Worm (Caenorhabditis elegans) whole organism, L1 larva: ENCODE measurements around the gene srh-112.
A peak's percentile ranks its signal among the peaks of the same experiment; 100 is the strongest.

Experiments used
- Y116A8C.19 ChIP-seq: sonication (generic microtip); optimal IDR thresholded peaks from 2 replicates; lab custom pipeline; 2016; ENCODE audit warnings: missing compliant biosample characterization, missing genetic modification characterization, borderline replicate concordance
- aly-2 ChIP-seq: fragments of 150-350 bp; optimal IDR thresholded peaks from 2 replicates; lab custom pipeline; 2014; ENCODE audit warnings: missing biosample characterization, missing genetic modification characterization
- ceh-8 ChIP-seq: fragments of 200-800 bp; sonication (Bioruptor generic); optimal IDR thresholded peaks from 2 replicates; lab custom pipeline; 2018; ENCODE audit warnings: mild to moderate bottlenecking, missing genetic modification characterization, moderate library complexity, missing compliant biosample characterization
- efl-1 ChIP-seq, 4 experiments: fragments of 150-350 bp; optimal IDR thresholded peaks in 3 of 4; peaks in 1 of 4; 1 replicate in 1 of 4; 2 replicates in 3 of 4; lab custom pipeline; 2014; ENCODE audit warnings: missing biosample characterization in 2 of 4, missing genetic modification characterization in 2 of 4, missing genetic modification reagents in 2 of 4
- egl-13 ChIP-seq: sonication (generic microtip); optimal IDR thresholded peaks from 2 replicates; lab custom pipeline; 2016; ENCODE audit warnings: missing genotype, missing genetic modification reagents, missing genetic modification characterization, missing compliant biosample characterization
- egl-27 ChIP-seq, 2 experiments: fragments of 150-350 bp in 1 of 2; sonication (generic microtip); optimal IDR thresholded peaks; 3 replicates each; lab custom pipeline; 2017 to 2018; ENCODE audit warnings: missing biosample characterization in 2 of 2, missing genetic modification characterization in 2 of 2, missing genetic modification reagents in 2 of 2
- elt-2 ChIP-seq: sonication (generic microtip); optimal IDR thresholded peaks from 2 replicates; lab custom pipeline; 2016; ENCODE audit warnings: missing genetic modification characterization, mild to moderate bottlenecking, inconsistent platforms, missing compliant biosample characterization, missing genetic modification reagents
- elt-3 ChIP-seq, 6 experiments: fragments of 150-350 bp in 1 of 6; sonication (generic microtip); optimal IDR thresholded peaks; 2 replicates each; lab custom pipeline; 2017 to 2018; ENCODE audit warnings: missing biosample characterization in 6 of 6, missing genetic modification characterization in 6 of 6, inconsistent platforms in 1 of 6
- fkh-4 ChIP-seq: sonication (generic microtip); optimal IDR thresholded peaks from 2 replicates; lab custom pipeline; 2016; ENCODE audit warnings: missing compliant biosample characterization, missing genetic modification characterization, borderline replicate concordance
- fkh-8 ChIP-seq: sonication (generic microtip); optimal IDR thresholded peaks from 2 replicates; lab custom pipeline; 2016; ENCODE audit warnings: mild to moderate bottlenecking, missing genetic modification characterization, missing compliant biosample characterization
- fos-1 ChIP-seq: fragments of 150-350 bp; optimal IDR thresholded peaks from 2 replicates; lab custom pipeline; 2014; ENCODE audit warnings: missing biosample characterization, missing genetic modification characterization
- hpl-2 ChIP-seq: fragments of 150-350 bp; optimal IDR thresholded peaks from 2 replicates; lab custom pipeline; 2014; ENCODE audit warnings: missing biosample characterization, missing genetic modification reagents, missing genetic modification characterization
- irx-1 ChIP-seq: sonication (generic microtip); optimal IDR thresholded peaks from 2 replicates; lab custom pipeline; 2016; ENCODE audit warnings: missing genetic modification characterization, missing compliant biosample characterization
- jun-1 ChIP-seq: fragments of 150-350 bp; optimal IDR thresholded peaks from 2 replicates; lab custom pipeline; 2014; ENCODE audit warnings: missing biosample characterization, missing genetic modification reagents, missing genetic modification characterization
- lin-14 ChIP-seq: fragments of 200-800 bp; sonication (Bioruptor generic); optimal IDR thresholded peaks from 2 replicates; lab custom pipeline; 2018; ENCODE audit warnings: mild to moderate bottlenecking, missing genetic modification characterization, moderate library complexity, missing compliant biosample characterization
- lin-35 ChIP-seq, 2 experiments: fragments of 150-350 bp; optimal IDR thresholded peaks; 2 replicates each; lab custom pipeline; 2014; ENCODE audit warnings: missing biosample characterization in 2 of 2, missing genetic modification characterization in 2 of 2, missing genetic modification reagents in 2 of 2
- lsy-2 ChIP-seq, 2 experiments: fragments of 150-350 bp; optimal IDR thresholded peaks; 2 replicates each; lab custom pipeline; 2014; ENCODE audit warnings: missing biosample characterization in 2 of 2, missing genetic modification characterization in 2 of 2
- nhr-12 ChIP-seq: sonication (generic microtip); optimal IDR thresholded peaks from 2 replicates; lab custom pipeline; 2017; ENCODE audit warnings: missing biosample characterization, missing genetic modification characterization
- nhr-19 ChIP-seq: fragments of 200-800 bp; sonication (Bioruptor generic); conservative IDR thresholded peaks from 2 replicates; pipeline ENCODE4 v1.3.6; 2022; ENCODE audit warnings: missing genetic modification characterization, missing compliant biosample characterization
- nhr-237 ChIP-seq: fragments of 150-350 bp; optimal IDR thresholded peaks from 2 replicates; lab custom pipeline; 2014; ENCODE audit warnings: missing biosample characterization, missing genetic modification characterization
- nhr-28 ChIP-seq: fragments of 150-350 bp; optimal IDR thresholded peaks from 2 replicates; lab custom pipeline; 2014; ENCODE audit warnings: missing biosample characterization, missing genetic modification characterization
- nhr-77 ChIP-seq: fragments of 150-350 bp; optimal IDR thresholded peaks from 2 replicates; lab custom pipeline; 2014; ENCODE audit warnings: missing biosample characterization, missing genetic modification characterization
- nhr-84 ChIP-seq: sonication (generic microtip); optimal IDR thresholded peaks from 2 replicates; lab custom pipeline; 2017; ENCODE audit warnings: missing biosample characterization, missing genetic modification characterization
- nhr-85 ChIP-seq: sonication (generic microtip); peaks from one replicate; lab custom pipeline; 2016; ENCODE audit warnings: missing genetic modification characterization, inconsistent platforms, missing compliant biosample characterization
- nhr-90 ChIP-seq: sonication (generic microtip); optimal IDR thresholded peaks from 2 replicates; lab custom pipeline; 2016; ENCODE audit warnings: mild to moderate bottlenecking, missing genetic modification characterization, missing compliant biosample characterization; ENCODE audit not compliant: poor library complexity
- pag-3 ChIP-seq: sonication (generic microtip); optimal IDR thresholded peaks from 2 replicates; lab custom pipeline; 2017; ENCODE audit warnings: missing genetic modification characterization, mild to moderate bottlenecking, missing compliant biosample characterization, antibody characterized with exemption, borderline replicate concordance; ENCODE audit not compliant: insufficient read depth
- pqm-1 ChIP-seq: sonication (generic microtip); optimal IDR thresholded peaks from 3 replicates; lab custom pipeline; 2017; ENCODE audit warnings: missing biosample characterization, missing genetic modification characterization
- rnt-1 ChIP-seq: sonication (generic microtip); optimal IDR thresholded peaks from 2 replicates; lab custom pipeline; 2016; ENCODE audit warnings: mild to moderate bottlenecking, missing genetic modification characterization, moderate library complexity, missing compliant biosample characterization
- skn-1 ChIP-seq: fragments of 150-350 bp; optimal IDR thresholded peaks from 2 replicates; lab custom pipeline; 2014; ENCODE audit warnings: missing biosample characterization, missing genetic modification characterization
- snpc-4 ChIP-seq: fragments of 150-350 bp; optimal IDR thresholded peaks from 2 replicates; lab custom pipeline; 2014; ENCODE audit warnings: missing biosample characterization, missing genetic modification characterization
- sptf-1 ChIP-seq: fragments of 150-350 bp; optimal IDR thresholded peaks from 2 replicates; lab custom pipeline; 2014; ENCODE audit warnings: missing biosample characterization, missing genetic modification characterization
- swsn-7 ChIP-seq: sonication (generic microtip); optimal IDR thresholded peaks from 2 replicates; lab custom pipeline; 2016; ENCODE audit warnings: missing genetic modification characterization, missing compliant biosample characterization
- tlp-1 ChIP-seq: fragments of 150-350 bp; optimal IDR thresholded peaks from 2 replicates; lab custom pipeline; 2014; ENCODE audit warnings: missing biosample characterization, missing genetic modification characterization
- unc-30 ChIP-seq: sonication (generic microtip); optimal IDR thresholded peaks from 2 replicates; lab custom pipeline; 2017; ENCODE audit warnings: missing biosample characterization, missing genetic modification characterization
- unc-62 ChIP-seq: fragments of 150-350 bp; optimal IDR thresholded peaks from 2 replicates; lab custom pipeline; 2014; ENCODE audit warnings: missing biosample characterization, missing genetic modification reagents, missing genetic modification characterization
- zip-4 ChIP-seq: fragments of 200-800 bp; sonication (Bioruptor generic); optimal IDR thresholded peaks from 2 replicates; lab custom pipeline; 2018; ENCODE audit warnings: mild to moderate bottlenecking, missing genetic modification characterization, moderate library complexity, missing compliant biosample characterization
- ztf-4 ChIP-seq: fragments of 150-350 bp; optimal IDR thresholded peaks from 2 replicates; lab custom pipeline; 2014; ENCODE audit warnings: missing biosample characterization, missing genetic modification characterization

The srh-112 gene

ce11 chrV:17241278-17241661 lies 15.3 kb upstream of the srh-112 start:
- peak; percentile 95 for TF ChIP-seq elt-2 (tag; lab: Kevin White, UChicago)
- TF ChIP-seq nhr-90 (tag; lab: Kevin White, UChicago) = no peak

- TF ChIP-seq nhr-19 (GFP tag; lab: Robert Waterston, UW) (no peak), nhr-90 (tag; lab: Kevin White, UChicago) (no peak), pag-3 (no peak), nhr-237 (tag; lab: Kevin White, UChicago) (no peak), elt-2 (tag; lab: Kevin White, UChicago) (peak; percentile 73), irx-1 (tag; lab: Kevin White, UChicago) (no peak), lsy-2 (tag; optimal IDR thresholded peaks at IDR 0.05; lab: Kevin White, UChicago) (no peak)
These were observed 14.7 kb upstream of the srh-112 start for ce11 chrV:17240579-17241277.

- TF ChIP-seq elt-2 (tag; lab: Kevin White, UChicago) (peak; percentile 94), lin-14 (peak; percentile 17), pqm-1 (peak; percentile 1), lin-35 (GFP tag; optimal IDR thresholded peaks at IDR 0.05; lab: Kevin White, UChicago) (peak in 1 of 2 experiments; percentile 2), unc-30 (tag; lab: Kevin White, UChicago) (no peak), jun-1 (tag; lab: Kevin White, UChicago) (peak; percentile 12)
- TF ChIP-seq, all 84 proteins: peak for 5
These were observed 12.8 kb upstream of the srh-112 start, which contains the start of gene T19C9.8 for ce11 chrV:17238799-17239198. T19C9.8 (plus strand) TSS chrV:17239097.

ce11 chrV:17236345-17236744 lies 10.3 kb upstream of the srh-112 start, which contains the start of gene T19C9.10:
T19C9.10 (plus strand) TSS chrV:17236592.
- TF ChIP-seq nhr-85 (peak; percentile 28), lin-14 (peak; percentile 40), Y116A8C.19 (tag; lab: Kevin White, UChicago) (no peak)

ce11 chrV:17232403-17232802 lies 6.4 kb upstream of the srh-112 start:
- no peak for TF ChIP-seq zip-4 (GFP tag; lab: Kevin White, UChicago)
- no peak for TF ChIP-seq nhr-28 (tag; lab: Kevin White, UChicago)
- no peak for TF ChIP-seq nhr-84 (tag; lab: Kevin White, UChicago)
- no peak for TF ChIP-seq unc-62
- TF ChIP-seq aly-2 (tag; lab: Kevin White, UChicago) = no peak
- TF ChIP-seq fkh-8 (tag; lab: Kevin White, UChicago) = no peak
- TF ChIP-seq irx-1 (tag; lab: Kevin White, UChicago) = no peak
- TF ChIP-seq pqm-1 = no peak
- no peak for TF ChIP-seq nhr-12 (tag; lab: Kevin White, UChicago)

- TF ChIP-seq fkh-4 (tag; lab: Kevin White, UChicago) (no peak), swsn-7 (tag; lab: Kevin White, UChicago) (no peak), nhr-237 (tag; lab: Kevin White, UChicago) (no peak), hpl-2 (no peak), efl-1 (optimal IDR thresholded peaks at IDR 0.05; lab: Kevin White, UChicago) (no peak), efl-1 (GFP tag; optimal IDR thresholded peaks at IDR 0.05 in 1 of 2; lab: Kevin White, UChicago) (peak in 1 of 2 experiments; percentile 68), snpc-4 (tag; lab: Kevin White, UChicago) (no peak)
These were observed 630 bp downstream of the srh-112 start, which contains the start of gene scl-25 for ce11 chrV:17225389-17225788. scl-25 (plus strand) TSS chrV:17225689.

- TF ChIP-seq unc-30 (tag; lab: Kevin White, UChicago) = no peak
- TF ChIP-seq skn-1 (tag; lab: Kevin White, UChicago) = no peak
- no peak for TF ChIP-seq elt-3 (tag; optimal IDR thresholded peaks at IDR 0.05; lab: Kevin White, UChicago)
- TF ChIP-seq ztf-4 (tag; lab: Kevin White, UChicago) = no peak
- TF ChIP-seq sptf-1 (tag; lab: Kevin White, UChicago) = no peak
- TF ChIP-seq hpl-2 = no peak
- no peak for TF ChIP-seq egl-27 (tag; optimal IDR thresholded peaks at IDR 0.05; lab: Kevin White, UChicago)
- TF ChIP-seq egl-13 (tag; lab: Kevin White, UChicago) = no peak
- no peak for TF ChIP-seq rnt-1 (tag; lab: Kevin White, UChicago)
- no peak for TF ChIP-seq ceh-8 (GFP tag; lab: Kevin White, UChicago)
- TF ChIP-seq swsn-7 (tag; lab: Kevin White, UChicago) = no peak
- TF ChIP-seq fos-1 (tag; lab: Kevin White, UChicago) = no peak
- no peak for TF ChIP-seq fkh-4 (tag; lab: Kevin White, UChicago)
- TF ChIP-seq nhr-77 (tag; lab: Kevin White, UChicago) = no peak
- no peak for TF ChIP-seq tlp-1 (tag; lab: Kevin White, UChicago)
These were observed 2.7 kb downstream of the srh-112 start, which contains the start of gene srh-252 for ce11 chrV:17223305-17223704. srh-252 (minus strand) TSS chrV:17223405.
